Fruit fly (Drosophila melanogaster) whole organism, prepupa: Measurements from ENCODE around the gene sbr.

ENCODE experiments used
- Blimp-1 ChIP-seq: fragments of 200-800 bp; sonication (Bioruptor generic); optimal IDR thresholded peaks from 3 replicates; lab custom pipeline; 2017; ENCODE audit warnings: missing biosample characterization, missing genetic modification characterization, mild to moderate bottlenecking, moderate library complexity, missing genetic modification reagents
- CG10669 ChIP-seq: fragments of 200-800 bp; sonication (Bioruptor generic); optimal IDR thresholded peaks from 3 replicates; lab custom pipeline; 2018; ENCODE audit warnings: missing biosample characterization, mild to moderate bottlenecking, missing genetic modification characterization, moderate library complexity
- CG11294 ChIP-seq: fragments of 200-800 bp; sonication (Bioruptor generic); IDR thresholded peaks from 2 replicates; pipeline ENCODE4 v1.3.6; 2022; ENCODE audit warnings: missing biosample characterization, missing genetic modification characterization
- CG11762 ChIP-seq: fragments of 200-800 bp; sonication (Bioruptor generic); optimal IDR thresholded peaks from 3 replicates; lab custom pipeline; 2016; ENCODE audit warnings: missing biosample characterization, missing genetic modification characterization; ENCODE audit not compliant: insufficient read depth
- CG11902 ChIP-seq: fragments of 200-800 bp; sonication (Bioruptor generic); optimal IDR thresholded peaks from 3 replicates; lab custom pipeline; 2016; ENCODE audit warnings: missing biosample characterization, missing genetic modification characterization
- CG1621 ChIP-seq: fragments of 200-800 bp; sonication (Bioruptor generic); optimal IDR thresholded peaks from 3 replicates; lab custom pipeline; 2018; ENCODE audit warnings: missing biosample characterization, mild to moderate bottlenecking, missing genetic modification characterization
- CG16779 ChIP-seq: fragments of 200-800 bp; sonication (Bioruptor generic); optimal IDR thresholded peaks from 3 replicates; lab custom pipeline; 2017; ENCODE audit warnings: missing biosample characterization, mild to moderate bottlenecking, missing genetic modification characterization
- CG3032 ChIP-seq: fragments of 200-800 bp; optimal IDR thresholded peaks from 2 replicates; lab custom pipeline; 2019; ENCODE audit warnings: missing biosample characterization, mild to moderate bottlenecking, missing genetic modification characterization, moderate library complexity
- CG31627 ChIP-seq: fragments of 200-800 bp; sonication (Bioruptor generic); optimal IDR thresholded peaks from 3 replicates; lab custom pipeline; 2016; ENCODE audit warnings: missing biosample characterization, missing genetic modification characterization
- CG32006 ChIP-seq: fragments of 200-800 bp; sonication (Bioruptor generic); optimal IDR thresholded peaks from 3 replicates; lab custom pipeline; 2017; ENCODE audit warnings: missing biosample characterization, mild to moderate bottlenecking, missing genetic modification characterization
- CG34406 ChIP-seq: fragments of 200-800 bp; sonication (Bioruptor generic); optimal IDR thresholded peaks from 3 replicates; lab custom pipeline; 2016; ENCODE audit warnings: missing biosample characterization, missing genetic modification characterization
- CG3919 ChIP-seq: fragments of 200-800 bp; sonication (Bioruptor generic); optimal IDR thresholded peaks from 3 replicates; lab custom pipeline; 2016; ENCODE audit warnings: missing biosample characterization, missing genetic modification characterization
- CG6163 ChIP-seq: fragments of 200-800 bp; sonication (Bioruptor generic); IDR thresholded peaks from 3 replicates; pipeline ENCODE4 v1.3.6; 2022; ENCODE audit warnings: missing biosample characterization, missing genetic modification characterization
- CG6276 ChIP-seq: fragments of 200-800 bp; sonication (Bioruptor generic); optimal IDR thresholded peaks from 2 replicates; lab custom pipeline; 2017; ENCODE audit warnings: missing biosample characterization, mild to moderate bottlenecking, missing genetic modification characterization
- CG6792 ChIP-seq: fragments of 200-800 bp; sonication (Bioruptor generic); optimal IDR thresholded peaks from 3 replicates; lab custom pipeline; 2016; ENCODE audit warnings: missing biosample characterization, missing genetic modification characterization
- CG6808 ChIP-seq: fragments of 200-800 bp; sonication (Bioruptor generic); optimal IDR thresholded peaks from 3 replicates; lab custom pipeline; 2017; ENCODE audit warnings: missing biosample characterization, missing genetic modification characterization, mild to moderate bottlenecking, moderate library complexity, missing genetic modification reagents
- CG6854 ChIP-seq: fragments of 200-800 bp; sonication (Bioruptor generic); optimal IDR thresholded peaks from 2 replicates; lab custom pipeline; 2017; ENCODE audit warnings: missing biosample characterization, mild to moderate bottlenecking, missing genetic modification characterization
- CG7368 ChIP-seq: fragments of 200-800 bp; sonication (Bioruptor generic); optimal IDR thresholded peaks from 3 replicates; lab custom pipeline; 2016; ENCODE audit warnings: missing biosample characterization, missing genetic modification characterization
- CG8119 ChIP-seq: fragments of 200-800 bp; sonication (Bioruptor generic); IDR thresholded peaks from 3 replicates; pipeline ENCODE4 v1.3.6; 2022; ENCODE audit warnings: missing biosample characterization, missing genetic modification characterization
- CG8319 ChIP-seq: fragments of 200-800 bp; sonication (Bioruptor generic); optimal IDR thresholded peaks from 3 replicates; lab custom pipeline; 2016; ENCODE audit warnings: missing biosample characterization, missing genetic modification characterization
- CG8632 ChIP-seq: fragments of 200-800 bp; sonication (Bioruptor generic); optimal IDR thresholded peaks from 3 replicates; lab custom pipeline; 2016; ENCODE audit warnings: missing biosample characterization, missing genetic modification characterization
- CG9139 ChIP-seq: fragments of 200-800 bp; sonication (Bioruptor generic); optimal IDR thresholded peaks from 3 replicates; lab custom pipeline; 2017; ENCODE audit warnings: missing biosample characterization, mild to moderate bottlenecking, missing genetic modification characterization
- Eip75B ChIP-seq: fragments of 200-800 bp; sonication (Bioruptor generic); optimal IDR thresholded peaks from 3 replicates; lab custom pipeline; 2016; ENCODE audit warnings: missing biosample characterization, missing genetic modification characterization
- Eip93F ChIP-seq: fragments of 200-800 bp; sonication (Bioruptor generic); optimal IDR thresholded peaks from 2 replicates; lab custom pipeline; 2016; ENCODE audit warnings: missing biosample characterization, mild to moderate bottlenecking, missing genetic modification characterization
- Ets21C ChIP-seq: fragments of 200-800 bp; sonication (Bioruptor generic); optimal IDR thresholded peaks from 3 replicates; lab custom pipeline; 2016; ENCODE audit warnings: missing biosample characterization, missing genetic modification characterization
- Gug ChIP-seq: fragments of 200-800 bp; sonication (Bioruptor generic); IDR thresholded peaks from 2 replicates; pipeline ENCODE4 v1.3.6; 2022; ENCODE audit warnings: missing biosample characterization, missing genetic modification characterization
- Hr38 ChIP-seq: sonication (Bioruptor generic); optimal IDR thresholded peaks from 2 replicates; lab custom pipeline; 2016; ENCODE audit warnings: missing biosample characterization, missing genetic modification characterization
- Lpt ChIP-seq: fragments of 200-800 bp; sonication (Bioruptor generic); optimal IDR thresholded peaks from 3 replicates; lab custom pipeline; 2016; ENCODE audit warnings: missing biosample characterization, missing genetic modification characterization
- Sox102F ChIP-seq: fragments of 200-800 bp; sonication (Bioruptor generic); optimal IDR thresholded peaks from 2 replicates; lab custom pipeline; 2016; ENCODE audit warnings: missing biosample characterization, mild to moderate bottlenecking, missing genetic modification characterization
- Sox14 ChIP-seq: fragments of 200-800 bp; sonication (Bioruptor generic); optimal IDR thresholded peaks from 3 replicates; lab custom pipeline; 2016; ENCODE audit warnings: missing biosample characterization, missing genetic modification characterization
- Sox15 ChIP-seq: fragments of 200-800 bp; sonication (Bioruptor generic); optimal IDR thresholded peaks from 3 replicates; lab custom pipeline; 2016; ENCODE audit warnings: missing biosample characterization, missing genetic modification characterization
- achi ChIP-seq: fragments of 200-800 bp; sonication (Bioruptor generic); optimal IDR thresholded peaks from 3 replicates; lab custom pipeline; 2016; ENCODE audit warnings: missing biosample characterization, missing genetic modification characterization
- acj6 ChIP-seq: fragments of 200-800 bp; sonication (Bioruptor generic); optimal IDR thresholded peaks from 3 replicates; lab custom pipeline; 2016; ENCODE audit warnings: missing biosample characterization, missing genetic modification characterization
- cyc ChIP-seq: fragments of 200-800 bp; sonication (Bioruptor generic); optimal IDR thresholded peaks from 3 replicates; lab custom pipeline; 2016; ENCODE audit warnings: missing biosample characterization, missing genetic modification characterization
- dac ChIP-seq: fragments of 200-800 bp; sonication (Bioruptor generic); optimal IDR thresholded peaks from 2 replicates; lab custom pipeline; 2017; ENCODE audit warnings: missing biosample characterization, mild to moderate bottlenecking, missing genetic modification characterization
- dsx ChIP-seq: fragments of 200-800 bp; optimal IDR thresholded peaks from 3 replicates; lab custom pipeline; 2019; ENCODE audit warnings: missing biosample characterization, mild to moderate bottlenecking, missing genetic modification characterization, moderate library complexity; ENCODE audit not compliant: poor library complexity, severe bottlenecking
- eg ChIP-seq: fragments of 200-800 bp; sonication (Bioruptor generic); IDR thresholded peaks from 3 replicates; pipeline ENCODE4 v1.3.6; 2022; ENCODE audit warnings: missing biosample characterization, missing genetic modification characterization
- esn ChIP-seq: fragments of 200-800 bp; sonication (Bioruptor generic); optimal IDR thresholded peaks from 2 replicates; lab custom pipeline; 2016; ENCODE audit warnings: missing biosample characterization, mild to moderate bottlenecking, missing genetic modification characterization, moderate library complexity
- fd59A ChIP-seq: fragments of 200-800 bp; sonication (Bioruptor generic); optimal IDR thresholded peaks from 2 replicates; lab custom pipeline; 2017; ENCODE audit warnings: missing biosample characterization, mild to moderate bottlenecking, missing genetic modification characterization, missing genetic modification reagents
- fd85E ChIP-seq: fragments of 200-800 bp; sonication (Bioruptor generic); optimal IDR thresholded peaks from 3 replicates; lab custom pipeline; 2016; ENCODE audit warnings: missing biosample characterization, missing genetic modification characterization
- fkh ChIP-seq: fragments of 200-800 bp; sonication (Bioruptor generic); optimal IDR thresholded peaks from 3 replicates; lab custom pipeline; 2017; ENCODE audit warnings: missing biosample characterization, mild to moderate bottlenecking, missing genetic modification characterization, moderate library complexity
- net ChIP-seq: fragments of 200-800 bp; sonication (Bioruptor generic); optimal IDR thresholded peaks from 3 replicates; lab custom pipeline; 2016; ENCODE audit warnings: missing biosample characterization, missing genetic modification characterization
- pdm3 ChIP-seq: fragments of 200-800 bp; sonication (Bioruptor generic); optimal IDR thresholded peaks from 3 replicates; lab custom pipeline; 2016; ENCODE audit warnings: missing biosample characterization, missing genetic modification characterization
- spab ChIP-seq: fragments of 200-800 bp; sonication (Bioruptor generic); optimal IDR thresholded peaks from 2 replicates; lab custom pipeline; 2017; ENCODE audit warnings: missing biosample characterization, mild to moderate bottlenecking, missing genetic modification characterization, missing genetic modification reagents
- svp ChIP-seq: fragments of 200-800 bp; sonication (Bioruptor generic); peaks from one replicate; lab custom pipeline; 2016; ENCODE audit warnings: missing biosample characterization, missing genetic modification characterization
- topi ChIP-seq: fragments of 200-800 bp; sonication (Bioruptor generic); optimal IDR thresholded peaks from 3 replicates; lab custom pipeline; 2016; ENCODE audit warnings: missing biosample characterization, missing genetic modification characterization
- vri ChIP-seq: fragments of 200-800 bp; sonication (Bioruptor generic); optimal IDR thresholded peaks from 3 replicates; lab custom pipeline; 2016; ENCODE audit warnings: missing biosample characterization, mild to moderate bottlenecking, missing genetic modification characterization

Gene sbr

DNA sequence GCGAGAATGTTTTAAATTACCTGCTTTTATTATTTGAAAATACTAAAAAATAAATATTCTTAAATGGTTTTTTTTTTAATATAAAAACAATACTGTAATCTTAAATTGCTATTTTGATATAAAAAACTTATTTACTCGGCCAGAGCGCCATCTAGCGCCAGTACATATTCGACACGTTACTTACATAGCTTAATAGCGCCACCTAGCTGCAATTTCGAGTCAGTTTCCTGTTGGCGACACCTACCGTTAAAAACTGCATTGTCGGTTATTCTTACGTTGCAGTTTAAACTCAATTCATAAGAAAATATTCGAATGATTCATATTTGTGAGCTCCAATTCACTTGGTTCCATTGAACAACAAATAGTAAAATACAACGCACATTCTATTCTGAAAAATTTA, 14.5 kb downstream of the sbr start (continued):
- no peak for TF ChIP-seq CG10669 (GFP tag; lab: Kevin White, UChicago)
- peak; percentile 23 for TF ChIP-seq Sox14 (GFP tag; lab: Kevin White, UChicago)
- no peak for TF ChIP-seq CG7368 (GFP tag; lab: Kevin White, UChicago)
- TF ChIP-seq CG8632 (GFP tag; lab: Kevin White, UChicago): no peak
- TF ChIP-seq CG31627 (GFP tag; lab: Kevin White, UChicago): peak; percentile 76
- TF ChIP-seq fkh (GFP tag; lab: Kevin White, UChicago): peak; percentile 45
- no peak for TF ChIP-seq fd59A (GFP tag; lab: Kevin White, UChicago)
- no peak for TF ChIP-seq CG11762 (GFP tag; lab: Kevin White, UChicago)
- peak; percentile 64 for TF ChIP-seq esn (GFP tag; lab: Kevin White, UChicago)
- TF ChIP-seq cyc (GFP tag; lab: Kevin White, UChicago): peak; percentile 71
- no peak for TF ChIP-seq CG32006 (GFP tag; lab: Kevin White, UChicago)
- no peak for TF ChIP-seq fd85E (GFP tag; lab: Kevin White, UChicago)
- TF ChIP-seq CG11902 (GFP tag; lab: Kevin White, UChicago): no peak
- no peak for TF ChIP-seq CG11294 (GFP tag; lab: Robert Waterston, UW)
- peak; percentile 4 for TF ChIP-seq Eip75B (GFP tag; lab: Kevin White, UChicago)
- no peak for TF ChIP-seq vri (GFP tag; lab: Kevin White, UChicago)
- no peak for TF ChIP-seq eg (GFP tag; lab: Robert Waterston, UW)
- no peak for TF ChIP-seq Hr38
- TF ChIP-seq CG8119 (GFP tag; lab: Robert Waterston, UW): no peak
- peak; percentile 34 for TF ChIP-seq CG3032
- no peak for TF ChIP-seq CG6276 (GFP tag; lab: Kevin White, UChicago)
- no peak for TF ChIP-seq dac (GFP tag; lab: Kevin White, UChicago)
- TF ChIP-seq Lpt (GFP tag; lab: Kevin White, UChicago): no peak
- no peak for TF ChIP-seq achi (GFP tag; lab: Kevin White, UChicago)
- no peak for TF ChIP-seq net (GFP tag; lab: Kevin White, UChicago)
- no peak for TF ChIP-seq CG9139
- peak; percentile 9 for TF ChIP-seq Sox15 (GFP tag; lab: Kevin White, UChicago)
- peak; percentile 43 for TF ChIP-seq acj6 (GFP tag; lab: Kevin White, UChicago)
- TF ChIP-seq CG3919 (GFP tag; lab: Kevin White, UChicago): peak; percentile 41
- TF ChIP-seq Ets21C (GFP tag; lab: Kevin White, UChicago): no peak
- TF ChIP-seq Gug (GFP tag; lab: Robert Waterston, UW): no peak
- no peak for TF ChIP-seq CG6854 (GFP tag; lab: Kevin White, UChicago)
- TF ChIP-seq, all 60 proteins: peak for 21

DNA sequence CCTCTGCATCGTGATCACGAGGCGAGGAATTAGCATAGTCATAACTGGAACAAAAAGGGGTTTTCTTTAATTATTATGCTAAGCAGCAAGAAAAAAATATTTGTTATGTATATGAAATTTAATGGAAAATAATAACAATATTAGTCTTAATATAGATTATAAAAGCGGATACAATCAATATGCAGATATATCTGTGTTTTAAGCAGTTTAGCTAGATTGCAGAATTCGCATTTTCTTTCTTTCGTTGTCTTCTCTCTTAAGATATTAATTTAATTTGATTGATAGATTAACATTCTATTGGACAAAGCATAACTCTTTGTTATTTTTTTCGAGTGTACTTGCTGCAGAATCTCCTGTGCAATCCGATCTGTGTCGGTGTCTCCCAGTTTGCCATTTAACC, 19.6 kb downstream of the sbr start:
- TF ChIP-seq cyc (GFP tag; lab: Kevin White, UChicago): no peak
- TF ChIP-seq CG1621 (tag; lab: Kevin White, UChicago): no peak
- TF ChIP-seq Sox102F (GFP tag; lab: Kevin White, UChicago): peak; percentile 5
- TF ChIP-seq vri (GFP tag; lab: Kevin White, UChicago): no peak
- TF ChIP-seq Ets21C (GFP tag; lab: Kevin White, UChicago): no peak
- TF ChIP-seq dac (GFP tag; lab: Kevin White, UChicago): no peak
- peak; percentile 27 for TF ChIP-seq CG6792 (GFP tag; lab: Kevin White, UChicago)
- no peak for TF ChIP-seq dsx (GFP tag; lab: Kevin White, UChicago)
- TF ChIP-seq Lpt (GFP tag; lab: Kevin White, UChicago): no peak
- no peak for TF ChIP-seq CG11902 (GFP tag; lab: Kevin White, UChicago)
- TF ChIP-seq CG6276 (GFP tag; lab: Kevin White, UChicago): no peak
- TF ChIP-seq CG31627 (GFP tag; lab: Kevin White, UChicago): no peak
- peak; percentile 3 for TF ChIP-seq CG6808 (GFP tag; lab: Kevin White, UChicago)
- no peak for TF ChIP-seq topi
- TF ChIP-seq spab: peak; percentile 30
- TF ChIP-seq eg (GFP tag; lab: Robert Waterston, UW): no peak
- peak; percentile 74 for TF ChIP-seq svp
- TF ChIP-seq Eip93F (GFP tag; lab: Kevin White, UChicago): no peak
- TF ChIP-seq CG11762 (GFP tag; lab: Kevin White, UChicago): no peak
- TF ChIP-seq CG8319: no peak
- peak; percentile 35 for TF ChIP-seq achi (GFP tag; lab: Kevin White, UChicago)
- TF ChIP-seq CG16779 (tag; lab: Kevin White, UChicago): no peak
- TF ChIP-seq net (GFP tag; lab: Kevin White, UChicago): no peak
- no peak for TF ChIP-seq Blimp-1 (GFP tag; lab: Kevin White, UChicago)
- no peak for TF ChIP-seq CG11294 (GFP tag; lab: Robert Waterston, UW)
- no peak for TF ChIP-seq Sox14 (GFP tag; lab: Kevin White, UChicago)
- peak; percentile 20 for TF ChIP-seq acj6 (GFP tag; lab: Kevin White, UChicago)
- TF ChIP-seq pdm3: no peak
- no peak for TF ChIP-seq CG3919 (GFP tag; lab: Kevin White, UChicago)
- no peak for TF ChIP-seq CG9139
- no peak for TF ChIP-seq CG8632 (GFP tag; lab: Kevin White, UChicago)
- TF ChIP-seq fd59A (GFP tag; lab: Kevin White, UChicago): no peak
- peak; percentile 51 for TF ChIP-seq esn (GFP tag; lab: Kevin White, UChicago)
- TF ChIP-seq CG34406 (GFP tag; lab: Kevin White, UChicago): peak; percentile 19
- no peak for TF ChIP-seq CG6163 (GFP tag; lab: Robert Waterston, UW)
